Worm (Caenorhabditis elegans) whole organism, L4/young adult: ENCODE data around the gene isw-1.

ENCODE experiments used
- W03F9.2 ChIP-seq: fragments of 150-350 bp; optimal IDR thresholded peaks from 2 replicates; lab custom pipeline; 2014; ENCODE audit warnings: missing biosample characterization, missing genetic modification characterization
- dao-5 ChIP-seq: sonication (generic microtip); optimal IDR thresholded peaks from 2 replicates; lab custom pipeline; 2016; ENCODE audit warnings: missing genotype, missing genetic modification characterization, moderate library complexity, missing compliant biosample characterization
- him-1 ChIP-seq: sonication (generic microtip); optimal IDR thresholded peaks from 2 replicates; lab custom pipeline; 2016; ENCODE audit warnings: missing genotype, missing genetic modification reagents, missing genetic modification characterization, missing compliant biosample characterization

The isw-1 gene

ce11 chrIII:6709983-6710382 is at the start of gene isw-1:
Gene isw-1, minus strand, starts transcription at chrIII:6710100.
- TF ChIP-seq dao-5 (tag; lab: Kevin White, UChicago) = no peak

- TF ChIP-seq W03F9.2 (tag; lab: Kevin White, UChicago) = no peak
- TF ChIP-seq dao-5 (tag; lab: Kevin White, UChicago) = no peak
- no peak for TF ChIP-seq him-1 (tag; lab: Kevin White, UChicago)
Measured at ce11 chrIII:6756769-6757168, 46.9 kb upstream of the isw-1 start.

ce11 chrIII:6752612-6753011 is 42.7 kb upstream of the isw-1 start:
- no peak for TF ChIP-seq dao-5 (tag; lab: Kevin White, UChicago)
- no peak for TF ChIP-seq W03F9.2 (tag; lab: Kevin White, UChicago)
- no peak for TF ChIP-seq him-1 (tag; lab: Kevin White, UChicago)

ce11 chrIII:6746668-6747067 is 36.8 kb upstream of the isw-1 start:
- TF ChIP-seq W03F9.2 (tag; lab: Kevin White, UChicago) (no peak), him-1 (tag; lab: Kevin White, UChicago) (no peak), dao-5 (tag; lab: Kevin White, UChicago) (no peak)

ce11 chrIII:6746008-6746407 is 36.1 kb upstream of the isw-1 start, which contains the start of gene dig-1:
Gene dig-1, plus strand, starts transcription at chrIII:6746308.
- TF ChIP-seq him-1 (tag; lab: Kevin White, UChicago) = no peak
- TF ChIP-seq dao-5 (tag; lab: Kevin White, UChicago) = no peak
- no peak for TF ChIP-seq W03F9.2 (tag; lab: Kevin White, UChicago)

ce11 chrIII:6742597-6742996 is 32.7 kb upstream of the isw-1 start:
- TF ChIP-seq dao-5 (tag; lab: Kevin White, UChicago) = no peak
- TF ChIP-seq him-1 (tag; lab: Kevin White, UChicago) = no peak
- no peak for TF ChIP-seq W03F9.2 (tag; lab: Kevin White, UChicago)

ce11 chrIII:6740072-6740471 is 30.2 kb upstream of the isw-1 start:
- no peak for TF ChIP-seq dao-5 (tag; lab: Kevin White, UChicago)
- TF ChIP-seq W03F9.2 (tag; lab: Kevin White, UChicago) = no peak
- no peak for TF ChIP-seq him-1 (tag; lab: Kevin White, UChicago)

- no peak for TF ChIP-seq W03F9.2 (tag; lab: Kevin White, UChicago)
- no peak for TF ChIP-seq dao-5 (tag; lab: Kevin White, UChicago)
- TF ChIP-seq him-1 (tag; lab: Kevin White, UChicago) = no peak
Measured at ce11 chrIII:6736971-6737370, 27.1 kb upstream of the isw-1 start, which contains the start of gene K07E12.2. Gene K07E12.2, plus strand, starts transcription at chrIII:6737271.

- TF ChIP-seq W03F9.2 (tag; lab: Kevin White, UChicago) (no peak), dao-5 (tag; lab: Kevin White, UChicago) (no peak), him-1 (tag; lab: Kevin White, UChicago) (no peak)
Measured at ce11 chrIII:6736566-6736965, 26.7 kb upstream of the isw-1 start, which contains the start of gene Y102E9.6. Gene Y102E9.6, minus strand, starts transcription at chrIII:6736666.

ce11 chrIII:6734420-6734819 is 24.5 kb upstream of the isw-1 start, which contains the start of gene Y102E9.3:
Gene Y102E9.3, minus strand, starts transcription at chrIII:6734520.
- no peak for TF ChIP-seq W03F9.2 (tag; lab: Kevin White, UChicago)
- TF ChIP-seq dao-5 (tag; lab: Kevin White, UChicago) = no peak
- TF ChIP-seq him-1 (tag; lab: Kevin White, UChicago) = no peak

- TF ChIP-seq him-1 (tag; lab: Kevin White, UChicago) = no peak
- TF ChIP-seq W03F9.2 (tag; lab: Kevin White, UChicago) = no peak
- no peak for TF ChIP-seq dao-5 (tag; lab: Kevin White, UChicago)
Measured at ce11 chrIII:6731285-6731684, 21.4 kb upstream of the isw-1 start.

- TF ChIP-seq dao-5 (tag; lab: Kevin White, UChicago) = no peak
Measured at ce11 chrIII:6730185-6730850, 20.4 kb upstream of the isw-1 start, which contains the start of the genes Y102E9.5 and odr-4. Gene Y102E9.5, minus strand, starts transcription at chrIII:6730285. Gene odr-4, plus strand, starts transcription at chrIII:6730800.

- no peak for TF ChIP-seq W03F9.2 (tag; lab: Kevin White, UChicago)
- TF ChIP-seq him-1 (tag; lab: Kevin White, UChicago) = no peak
- no peak for TF ChIP-seq dao-5 (tag; lab: Kevin White, UChicago)
Measured at ce11 chrIII:6725489-6725888, 15.6 kb upstream of the isw-1 start, which contains the start of gene wdr-4. Gene wdr-4, plus strand, starts transcription at chrIII:6725789.

ce11 chrIII:6723089-6723488 is 13.2 kb upstream of the isw-1 start, which contains the start of gene F37A4.1:
Gene F37A4.1, plus strand, starts transcription at chrIII:6723389.
- TF ChIP-seq him-1 (tag; lab: Kevin White, UChicago) (no peak), dao-5 (tag; lab: Kevin White, UChicago) (no peak), W03F9.2 (tag; lab: Kevin White, UChicago) (no peak)
